Fruit fly (Drosophila melanogaster): Measurements from ENCODE around the gene Rcd-1.

Rcd-1 gene

DNA sequence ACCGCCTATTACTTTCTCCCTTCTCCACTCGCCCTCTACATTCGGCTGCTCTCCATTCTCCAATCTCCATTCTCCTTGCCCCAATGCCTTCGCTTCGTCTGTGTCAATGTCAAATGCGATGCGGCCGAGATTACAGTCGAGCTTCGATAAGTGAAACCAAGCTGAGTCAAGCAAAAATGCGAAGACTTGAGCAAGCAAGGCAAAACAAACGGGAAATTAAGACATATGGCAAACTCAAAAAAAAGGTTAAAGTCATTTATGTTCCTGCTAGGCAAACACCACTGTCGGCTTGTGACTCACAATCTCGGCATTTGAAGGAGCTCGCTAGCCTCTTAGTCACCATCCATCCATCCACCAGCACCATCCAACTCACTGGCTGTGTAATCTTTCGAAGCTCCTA is 29.8 kb downstream of the Rcd-1 start (continued):
- TF ChIP-seq sug (tag; optimal IDR thresholded peaks at IDR 0.05): peak; percentile 94
- TF ChIP-seq CG4707 (GFP tag; optimal IDR thresholded peaks at IDR 0.05): peak; percentile 93
- peak; percentile 93 for TF ChIP-seq NFAT (GFP tag; IDR thresholded peaks at IDR 0.05)
- TF ChIP-seq CG12769 (tag; optimal IDR thresholded peaks at IDR 0.05): peak; percentile 98
- peak; percentile 89 for TF ChIP-seq eyg (GFP tag; optimal IDR thresholded peaks at IDR 0.05)
- peak; percentile 96 for TF ChIP-seq Mad (GFP tag; optimal IDR thresholded peaks at IDR 0.05)
- TF ChIP-seq lbe (GFP tag; optimal IDR thresholded peaks at IDR 0.05): peak; percentile 98
- no peak for TF ChIP-seq hth (optimal IDR thresholded peaks at IDR 0.05)
- peak; percentile 97 for TF ChIP-seq CG9817 (tag; optimal IDR thresholded peaks at IDR 0.05)
- peak; percentile 94 for TF ChIP-seq Six4 (GFP tag; optimal IDR thresholded peaks at IDR 0.05)
- peak; percentile 86 for TF ChIP-seq mirr (GFP tag; optimal IDR thresholded peaks at IDR 0.05)
- TF ChIP-seq zfh2 (GFP tag; optimal IDR thresholded peaks at IDR 0.05): peak; percentile 98
- TF ChIP-seq Fer1 (GFP tag; optimal IDR thresholded peaks at IDR 0.05): peak; percentile 91
- TF ChIP-seq Hsf (GFP tag; optimal IDR thresholded peaks at IDR 0.05): peak; percentile 97
- peak; percentile 94 for TF ChIP-seq CG18619 (GFP tag; optimal IDR thresholded peaks at IDR 0.05)
- no peak for TF ChIP-seq prd (optimal IDR thresholded peaks at IDR 0.05)
- TF ChIP-seq prd (GFP tag; IDR thresholded peaks at IDR 0.05): peak; percentile 95
- TF ChIP-seq amos (GFP tag; IDR thresholded peaks at IDR 0.05; ENCODE audit: partially characterized antibody): no peak
- TF ChIP-seq sim (GFP tag; IDR thresholded peaks at IDR 0.05): peak; percentile 73
- TF ChIP-seq PHDP (tag; optimal IDR thresholded peaks at IDR 0.05): peak; percentile 95
- peak; percentile 23 for TF ChIP-seq CG9797 (GFP tag; optimal IDR thresholded peaks at IDR 0.05)
- peak; percentile 98 for TF ChIP-seq chn (GFP tag; optimal IDR thresholded peaks at IDR 0.05)
- peak; percentile 92 for TF ChIP-seq CG14050 (GFP tag; IDR thresholded peaks at IDR 0.05)
- TF ChIP-seq CG18599 (GFP tag; optimal IDR thresholded peaks at IDR 0.05): peak; percentile 95
- TF ChIP-seq Gug (GFP tag; IDR thresholded peaks at IDR 0.05): peak; percentile 95
- TF ChIP-seq tll (GFP tag; optimal IDR thresholded peaks at IDR 0.05): peak in 1 of 2 experiments; percentile 1
- peak; percentile 98 for TF ChIP-seq corto (GFP tag; optimal IDR thresholded peaks at IDR 0.05)
- TF ChIP-seq Chrac-16 (GFP tag; optimal IDR thresholded peaks at IDR 0.05): peak; percentile 98
- peak; percentile 85 for TF ChIP-seq Nf-YA (GFP tag; IDR thresholded peaks at IDR 0.05)
- no peak for TF ChIP-seq Sin3A (optimal IDR thresholded peaks at IDR 0.05)
- TF ChIP-seq slbo (GFP tag; IDR thresholded peaks at IDR 0.05): peak; percentile 98
- TF ChIP-seq CG32532 (GFP tag; IDR thresholded peaks at IDR 0.05): peak; percentile 93
- TF ChIP-seq Nf-YC (tag; optimal IDR thresholded peaks at IDR 0.05): peak; percentile 72
- no peak for TF ChIP-seq hbn (GFP tag; IDR thresholded peaks at IDR 0.05; ENCODE audit: partially characterized antibody)
- peak; percentile 93 for TF ChIP-seq fd96Cb (tag; optimal IDR thresholded peaks at IDR 0.05)
- peak; percentile 93 for TF ChIP-seq dmrt99B (tag; optimal IDR thresholded peaks at IDR 0.05)
- TF ChIP-seq gro (GFP tag; optimal IDR thresholded peaks at IDR 0.05): peak; percentile 97
- no peak for TF ChIP-seq yki (optimal IDR thresholded peaks at IDR 0.05)
- TF ChIP-seq CG34422 (GFP tag; IDR thresholded peaks at IDR 0.05): peak; percentile 93
- TF ChIP-seq lola (GFP tag; optimal IDR thresholded peaks at IDR 0.05): peak in 1 of 3 experiments; percentile 96
- TF ChIP-seq BtbVII (GFP tag; optimal IDR thresholded peaks at IDR 0.05): peak; percentile 84
- TF ChIP-seq CG17612 (GFP tag; IDR thresholded peaks at IDR 0.05): peak; percentile 81
- peak; percentile 68 for TF ChIP-seq Sry-δ (GFP tag; optimal IDR thresholded peaks at IDR 0.05)
- TF ChIP-seq CG10565 (GFP tag; optimal IDR thresholded peaks at IDR 0.05): peak; percentile 90
- peak; percentile 69 for TF ChIP-seq Elba2 (GFP tag; optimal IDR thresholded peaks at IDR 0.05)
- TF ChIP-seq Ets97D (GFP tag; optimal IDR thresholded peaks at IDR 0.05): peak; percentile 89
- TF ChIP-seq al (GFP tag; IDR thresholded peaks at IDR 0.05): peak; percentile 84
- peak; percentile 86 for TF ChIP-seq CG8281 (tag; optimal IDR thresholded peaks at IDR 0.05)
- peak in 1 of 2 experiments; percentile 91 for TF ChIP-seq Eip74EF (GFP tag; optimal IDR thresholded peaks at IDR 0.05)
- no peak for TF ChIP-seq CG16813 (GFP tag; IDR thresholded peaks at IDR 0.05; ENCODE audit: partially characterized antibody)
- peak; percentile 97 for TF ChIP-seq CG15696 (tag; optimal IDR thresholded peaks at IDR 0.05)

Data from whole organism, embryonic.